Fruit fly (Drosophila melanogaster): Measurements from ENCODE around the gene CG10357.
A peak's percentile ranks its signal among the peaks of the same experiment; 100 is the strongest.

The CG10357 gene

dm6 chr3L:3566751-3567499 is 48.3 kb upstream of the CG10357 start (continued):
- TF ChIP-seq CG4617 (GFP tag; optimal IDR thresholded peaks at IDR 0.05; ENCODE audit: borderline replicate concordance) (no peak), BtbVII (GFP tag; optimal IDR thresholded peaks at IDR 0.05) (peak; percentile 52), CG9609 (GFP tag; optimal IDR thresholded peaks at IDR 0.05) (no peak), MTF-1 (GFP tag; optimal IDR thresholded peaks at IDR 0.05; ENCODE audit: borderline replicate concordance) (peak; percentile 4), CG15601 (tag; optimal IDR thresholded peaks at IDR 0.05) (peak; percentile 85), pan (optimal IDR thresholded peaks at IDR 0.05) (no peak), pan (GFP tag; optimal IDR thresholded peaks at IDR 0.05 in 1 of 2, IDR thresholded peaks at IDR 0.05 in 1 of 2) (peak in 1 of 2 experiments; percentile 79), ash1 (GFP tag; optimal IDR thresholded peaks at IDR 0.05) (no peak), CG3847 (GFP tag; IDR thresholded peaks at IDR 0.05) (peak; percentile 31), CG17802 (tag; optimal IDR thresholded peaks at IDR 0.05) (no peak), dimm (GFP tag; IDR thresholded peaks at IDR 0.05) (no peak), CG2202 (tag; optimal IDR thresholded peaks at IDR 0.05) (peak; percentile 75), CG9817 (tag; optimal IDR thresholded peaks at IDR 0.05) (peak; percentile 60), slou (GFP tag; optimal IDR thresholded peaks at IDR 0.05) (no peak), ttk (GFP tag; IDR thresholded peaks at IDR 0.05) (peak; percentile 47), Oli (tag; optimal IDR thresholded peaks at IDR 0.05) (peak; percentile 78), Mad (GFP tag; optimal IDR thresholded peaks at IDR 0.05) (peak; percentile 18), Chrac-16 (GFP tag; optimal IDR thresholded peaks at IDR 0.05) (peak; percentile 64), sens-2 (GFP tag; IDR thresholded peaks at IDR 0.05) (0 out of 2 replicates have a peak, but pooled peaks have one; percentile 46), jumu (GFP tag; optimal IDR thresholded peaks at IDR 0.05) (peak; percentile 45), CG4328 (GFP tag; optimal IDR thresholded peaks at IDR 0.05) (peak; percentile 36), ci (GFP tag; IDR thresholded peaks at IDR 0.05) (peak; percentile 81), NC2β (GFP tag; optimal IDR thresholded peaks at IDR 0.05) (peak; percentile 31), B-H1 (GFP tag; IDR thresholded peaks at IDR 0.05) (no peak), CG30403 (GFP tag; optimal IDR thresholded peaks at IDR 0.05) (peak; percentile 76), Ravus (GFP tag; IDR thresholded peaks at IDR 0.05) (no peak; the same call in 1 of the 2 replicates), CG3995 (GFP tag; optimal IDR thresholded peaks at IDR 0.05) (no peak), CG32532 (GFP tag; IDR thresholded peaks at IDR 0.05) (peak; percentile 66), CG5180 (GFP tag; optimal IDR thresholded peaks at IDR 0.05) (peak; percentile 60), CG12236 (GFP tag; optimal IDR thresholded peaks at IDR 0.05) (no peak), otp (GFP tag; IDR thresholded peaks at IDR 0.05) (peak; percentile 59; the same call in 2 of the 3 replicates), Atf3 (GFP tag; optimal IDR thresholded peaks at IDR 0.05) (peak; percentile 38), B-H2 (GFP tag; optimal IDR thresholded peaks at IDR 0.05) (no peak), sima (GFP tag; optimal IDR thresholded peaks at IDR 0.05) (peak; percentile 21), zfh2 (GFP tag; optimal IDR thresholded peaks at IDR 0.05) (no peak), zf30C (GFP tag; optimal IDR thresholded peaks at IDR 0.05) (peak; percentile 72), scrt (GFP tag; optimal IDR thresholded peaks at IDR 0.05) (peak; percentile 61), CG17361 (GFP tag; IDR thresholded peaks at IDR 0.05) (peak; percentile 79), CG30020 (tag; optimal IDR thresholded peaks at IDR 0.05) (no peak), Dbx (GFP tag; IDR thresholded peaks at IDR 0.05) (0 out of 3 replicates have a peak, but pooled peaks have one; percentile 30), Lim3 (GFP tag; IDR thresholded peaks at IDR 0.05) (no peak), dmrt99B (tag; optimal IDR thresholded peaks at IDR 0.05) (peak; percentile 84), CG15011 (GFP tag; optimal IDR thresholded peaks at IDR 0.05) (peak; percentile 24), en (GFP tag; optimal IDR thresholded peaks at IDR 0.05) (peak; percentile 44), CG43689 (GFP tag; IDR thresholded peaks at IDR 0.05) (no peak), sug (tag; optimal IDR thresholded peaks at IDR 0.05) (peak; percentile 28), CG18476 (GFP tag; optimal IDR thresholded peaks at IDR 0.05) (peak; percentile 57), chinmo (GFP tag; IDR thresholded peaks at IDR 0.05; ENCODE audit: partially characterized antibody) (no peak), org-1 (GFP tag; optimal IDR thresholded peaks at IDR 0.05) (peak; percentile 72), CG8765 (GFP tag; IDR thresholded peaks at IDR 0.05) (no peak)

All from whole organism, embryonic.